Fruit fly (Drosophila melanogaster) whole organism, embryonic: Measurements from ENCODE around the gene CG32187.

Experiments used
- BtbVII ChIP-seq: fragments of 200-800 bp; sonication (Bioruptor generic); optimal IDR thresholded peaks from 3 replicates; lab custom pipeline; 2017; ENCODE audit warnings: missing biosample characterization, mild to moderate bottlenecking, missing genetic modification characterization
- CG10147 ChIP-seq: fragments of 200-800 bp; sonication (Bioruptor generic); optimal IDR thresholded peaks from 2 replicates; lab custom pipeline; 2019; ENCODE audit warnings: missing biosample characterization, mild to moderate bottlenecking, missing genetic modification characterization, moderate library complexity
- CG10267 ChIP-seq: fragments of 200-800 bp; sonication (Bioruptor generic); optimal IDR thresholded peaks from 2 replicates; lab custom pipeline; 2018; ENCODE audit warnings: missing biosample characterization, mild to moderate bottlenecking, missing genetic modification characterization, moderate library complexity
- CG11093 ChIP-seq: fragments of 200-800 bp; sonication (Bioruptor generic); IDR thresholded peaks from 3 replicates; pipeline ENCODE4 v1.3.6; 2022; ENCODE audit warnings: missing biosample characterization, missing genetic modification characterization
- CG11247 ChIP-seq: fragments of 200-800 bp; sonication (Bioruptor generic); IDR thresholded peaks from 2 replicates; pipeline ENCODE4 v1.3.6; 2022; ENCODE audit warnings: missing biosample characterization, missing genetic modification characterization
- CG12071 ChIP-seq: fragments of 200-800 bp; sonication (Bioruptor generic); optimal IDR thresholded peaks from 3 replicates; lab custom pipeline; 2018; ENCODE audit warnings: missing biosample characterization, mild to moderate bottlenecking, missing genetic modification characterization
- CG12219 ChIP-seq: fragments of 200-800 bp; sonication (Bioruptor generic); optimal IDR thresholded peaks from 3 replicates; lab custom pipeline; 2018; ENCODE audit warnings: missing biosample characterization, mild to moderate bottlenecking, missing genetic modification characterization
- CG12769 ChIP-seq: fragments of 200-800 bp; sonication (Bioruptor generic); optimal IDR thresholded peaks from 2 replicates; lab custom pipeline; 2019; ENCODE audit warnings: missing biosample characterization, mild to moderate bottlenecking, missing genetic modification characterization, moderate library complexity
- CG13775 ChIP-seq: fragments of 200-800 bp; sonication (Bioruptor generic); optimal IDR thresholded peaks from 3 replicates; lab custom pipeline; 2017; ENCODE audit warnings: missing biosample characterization, mild to moderate bottlenecking, missing genetic modification characterization
- CG17359 ChIP-seq: fragments of 200-800 bp; sonication (Bioruptor generic); optimal IDR thresholded peaks from 3 replicates; lab custom pipeline; 2018; ENCODE audit warnings: missing biosample characterization, mild to moderate bottlenecking, missing genetic modification characterization, moderate library complexity
- CG2875 ChIP-seq: fragments of 200-800 bp; sonication (Bioruptor generic); optimal IDR thresholded peaks from 2 replicates; lab custom pipeline; 2017; ENCODE audit warnings: missing biosample characterization, mild to moderate bottlenecking, missing genetic modification characterization, missing genetic modification reagents
- CG2889 ChIP-seq: fragments of 200-800 bp; sonication (Bioruptor generic); IDR thresholded peaks from 3 replicates; pipeline ENCODE4 v1.3.6; 2022; ENCODE audit warnings: missing biosample characterization, missing genetic modification characterization
- CG31441 ChIP-seq: fragments of 200-800 bp; sonication (Bioruptor generic); IDR thresholded peaks from 2 replicates; pipeline ENCODE4 v1.3.6; 2022; ENCODE audit warnings: missing biosample characterization, missing genetic modification characterization
- CG32532 ChIP-seq: fragments of 200-800 bp; sonication (Bioruptor generic); IDR thresholded peaks from 2 replicates; pipeline ENCODE4 v1.3.6; 2022; ENCODE audit warnings: missing biosample characterization, missing genetic modification characterization
- CG34224 ChIP-seq: fragments of 200-800 bp; sonication (Bioruptor generic); IDR thresholded peaks from 3 replicates; pipeline ENCODE4 v1.3.6; 2022; ENCODE audit warnings: missing biosample characterization, missing genetic modification characterization; ENCODE audit not compliant: partially characterized antibody
- CG5180 ChIP-seq: fragments of 200-800 bp; sonication (Bioruptor generic); optimal IDR thresholded peaks from 3 replicates; lab custom pipeline; 2017; ENCODE audit warnings: missing biosample characterization, missing genetic modification characterization, mild to moderate bottlenecking, moderate library complexity, missing genetic modification reagents
- CG5953 ChIP-seq: fragments of 200-800 bp; sonication (Bioruptor generic); IDR thresholded peaks from 2 replicates; pipeline ENCODE4 v1.3.6; 2022; ENCODE audit warnings: missing biosample characterization, missing genetic modification characterization
- CG6272 ChIP-seq: fragments of 200-800 bp; sonication (Bioruptor generic); IDR thresholded peaks from 2 replicates; pipeline ENCODE4 v1.3.6; 2022; ENCODE audit warnings: missing biosample characterization, missing genetic modification characterization
- CG7839 ChIP-seq: fragments of 200-800 bp; sonication (Bioruptor generic); optimal IDR thresholded peaks from 3 replicates; lab custom pipeline; 2018; ENCODE audit warnings: missing biosample characterization, mild to moderate bottlenecking, missing genetic modification characterization, moderate library complexity
- CG7928 ChIP-seq: fragments of 200-800 bp; sonication (Bioruptor generic); optimal IDR thresholded peaks from 2 replicates; lab custom pipeline; 2017; ENCODE audit warnings: missing biosample characterization, mild to moderate bottlenecking, missing genetic modification characterization
- CG8388 ChIP-seq: fragments of 200-800 bp; sonication (Bioruptor generic); optimal IDR thresholded peaks from 2 replicates; lab custom pipeline; 2019; ENCODE audit warnings: missing biosample characterization, mild to moderate bottlenecking, missing genetic modification characterization, moderate library complexity
- CG9437 ChIP-seq: fragments of 200-800 bp; sonication (Bioruptor generic); optimal IDR thresholded peaks from 2 replicates; lab custom pipeline; 2018; ENCODE audit warnings: missing biosample characterization, mild to moderate bottlenecking, missing genetic modification characterization
- CTCF ChIP-seq: fragments of 200-800 bp; sonication (Bioruptor generic); optimal IDR thresholded peaks from 2 replicates; lab custom pipeline; 2017; ENCODE audit warnings: missing biosample characterization, mild to moderate bottlenecking, missing genetic modification characterization, moderate library complexity
- CkIIα-i1 ChIP-seq: fragments of 200-800 bp; sonication (Bioruptor generic); IDR thresholded peaks from 2 replicates; pipeline ENCODE4 v1.3.6; 2022; ENCODE audit warnings: missing biosample characterization, missing genetic modification characterization
- HLHmδ ChIP-seq: fragments of 200-800 bp; sonication (Bioruptor generic); optimal IDR thresholded peaks from 2 replicates; lab custom pipeline; 2018; ENCODE audit warnings: missing biosample characterization, mild to moderate bottlenecking, missing genetic modification characterization, moderate library complexity
- Hmx ChIP-seq: fragments of 200-800 bp; sonication (Bioruptor generic); optimal IDR thresholded peaks from 2 replicates; lab custom pipeline; 2016; ENCODE audit warnings: missing biosample characterization, missing genetic modification characterization
- Hr3 ChIP-seq: fragments of 200-800 bp; sonication (Bioruptor generic); optimal IDR thresholded peaks from 3 replicates; lab custom pipeline; 2016; ENCODE audit warnings: missing biosample characterization, missing genetic modification characterization
- Hr78 ChIP-seq, 2 experiments: fragments of 200-800 bp in 1 of 2; fragments of >200 bp in 1 of 2; sonication (Bioruptor generic) in 1 of 2; optimal IDR thresholded peaks; 2 replicates each; lab custom pipeline; 2017 to 2019; ENCODE audit warnings: missing biosample characterization in 2 of 2, missing genetic modification characterization in 2 of 2, mild to moderate bottlenecking in 1 of 2, moderate library complexity in 1 of 2
- Lhr ChIP-seq: fragments of 200-800 bp; sonication (Bioruptor generic); optimal IDR thresholded peaks from 3 replicates; lab custom pipeline; 2017; ENCODE audit warnings: mild to moderate bottlenecking, missing biosample characterization, missing genetic modification reagents, missing genetic modification characterization
- Myb ChIP-seq: fragments of 200-800 bp; sonication (Bioruptor generic); optimal IDR thresholded peaks from 2 replicates; lab custom pipeline; 2016; ENCODE audit warnings: missing biosample characterization, missing genetic modification characterization
- NfI ChIP-seq: fragments of 200-800 bp; sonication (Bioruptor generic); optimal IDR thresholded peaks from 3 replicates; lab custom pipeline; 2018; ENCODE audit warnings: missing biosample characterization, mild to moderate bottlenecking, missing genetic modification characterization, moderate library complexity
- Ravus ChIP-seq: fragments of 200-800 bp; sonication (Bioruptor generic); IDR thresholded peaks from 2 replicates; pipeline ENCODE4 v1.3.6; 2022; ENCODE audit warnings: missing biosample characterization, missing genetic modification characterization
- Tbp ChIP-seq: fragments of >200 bp; optimal IDR thresholded peaks from 2 replicates; lab custom pipeline; 2018; ENCODE audit warnings: missing biosample characterization, missing genetic modification characterization
- Trl ChIP-seq, 3 experiments: fragments of >200 bp in 2 of 3; fragments of 200-800 bp in 1 of 3; sonication (Bioruptor generic) in 1 of 3; optimal IDR thresholded peaks; 2 replicates in 1 of 3; 3 replicates in 2 of 3; lab custom pipeline; 2016 to 2017; ENCODE audit warnings: missing biosample characterization in 1 of 3, missing genetic modification characterization in 1 of 3
- bab2 ChIP-seq: fragments of 200-800 bp; sonication (Bioruptor generic); optimal IDR thresholded peaks from 2 replicates; lab custom pipeline; 2016; ENCODE audit warnings: missing biosample characterization, missing genetic modification characterization
- bsh ChIP-seq, 2 experiments: fragments of 200-800 bp; sonication (Bioruptor generic); optimal IDR thresholded peaks; 2 replicates each; lab custom pipeline; 2017 to 2018; ENCODE audit warnings: mild to moderate bottlenecking in 2 of 2, missing biosample characterization in 2 of 2, missing genetic modification characterization in 2 of 2, moderate library complexity in 1 of 2
- dan ChIP-seq: fragments of 200-800 bp; sonication (Bioruptor generic); IDR thresholded peaks from 2 replicates; pipeline ENCODE4 v1.3.6; 2022; ENCODE audit warnings: missing biosample characterization, missing genetic modification characterization
- disco-r ChIP-seq: fragments of 200-800 bp; sonication (Bioruptor generic); optimal IDR thresholded peaks from 2 replicates; lab custom pipeline; 2016; ENCODE audit warnings: missing biosample characterization, missing genetic modification characterization
- exex ChIP-seq: fragments of 200-800 bp; sonication (Bioruptor generic); optimal IDR thresholded peaks from 4 replicates; lab custom pipeline; 2018; ENCODE audit warnings: missing biosample characterization, mild to moderate bottlenecking, missing genetic modification characterization, moderate library complexity
- fd64A ChIP-seq: fragments of 200-800 bp; sonication (Bioruptor generic); optimal IDR thresholded peaks from 3 replicates; lab custom pipeline; 2018; ENCODE audit warnings: missing biosample characterization, mild to moderate bottlenecking, missing genetic modification characterization
- h ChIP-seq: fragments of >200 bp; optimal IDR thresholded peaks from 2 replicates; lab custom pipeline; 2017
- ham ChIP-seq: fragments of 200-800 bp; sonication (Bioruptor generic); IDR thresholded peaks from 2 replicates; pipeline ENCODE4 v1.3.6; 2022; ENCODE audit warnings: missing biosample characterization, missing genetic modification characterization
- hbn ChIP-seq: fragments of 200-800 bp; sonication (Bioruptor generic); IDR thresholded peaks from 2 replicates; pipeline ENCODE4 v1.3.6; 2022; ENCODE audit warnings: missing biosample characterization, missing genetic modification characterization; ENCODE audit not compliant: partially characterized antibody
- jigr1 ChIP-seq: fragments of 200-800 bp; sonication (Bioruptor generic); IDR thresholded peaks from 3 replicates; pipeline ENCODE4 v1.3.6; 2022; ENCODE audit warnings: missing biosample characterization, missing genetic modification characterization
- ken ChIP-seq: fragments of 200-800 bp; sonication (Bioruptor generic); IDR thresholded peaks from 3 replicates; pipeline ENCODE4 v1.3.6; 2022; ENCODE audit warnings: missing biosample characterization, missing genetic modification characterization
- klu ChIP-seq: fragments of 200-800 bp; sonication (Bioruptor generic); IDR thresholded peaks from 2 replicates; pipeline ENCODE4 v1.3.6; 2022; ENCODE audit warnings: missing biosample characterization, missing genetic modification characterization
- lilli ChIP-seq: fragments of 200-800 bp; sonication (Bioruptor generic); optimal IDR thresholded peaks from 3 replicates; lab custom pipeline; 2016; ENCODE audit warnings: missing biosample characterization, missing genetic modification characterization
- nerfin-2 ChIP-seq: fragments of 200-800 bp; sonication (Bioruptor generic); IDR thresholded peaks from 2 replicates; pipeline ENCODE4 v1.3.6; 2022; ENCODE audit warnings: missing biosample characterization, missing genetic modification characterization; ENCODE audit not compliant: partially characterized antibody
- nmo ChIP-seq: fragments of 200-800 bp; sonication (Bioruptor generic); optimal IDR thresholded peaks from 2 replicates; lab custom pipeline; 2018; ENCODE audit warnings: missing biosample characterization, mild to moderate bottlenecking, missing genetic modification characterization, moderate library complexity
- so ChIP-seq: fragments of 200-800 bp; sonication (Bioruptor generic); IDR thresholded peaks from 3 replicates; pipeline ENCODE4 v1.3.6; 2022; ENCODE audit warnings: missing biosample characterization, missing genetic modification characterization
- stwl ChIP-seq: fragments of 200-800 bp; sonication (Bioruptor generic); optimal IDR thresholded peaks from 3 replicates; lab custom pipeline; 2018; ENCODE audit warnings: missing biosample characterization, mild to moderate bottlenecking, missing genetic modification characterization, moderate library complexity

CG32187 gene

DNA sequence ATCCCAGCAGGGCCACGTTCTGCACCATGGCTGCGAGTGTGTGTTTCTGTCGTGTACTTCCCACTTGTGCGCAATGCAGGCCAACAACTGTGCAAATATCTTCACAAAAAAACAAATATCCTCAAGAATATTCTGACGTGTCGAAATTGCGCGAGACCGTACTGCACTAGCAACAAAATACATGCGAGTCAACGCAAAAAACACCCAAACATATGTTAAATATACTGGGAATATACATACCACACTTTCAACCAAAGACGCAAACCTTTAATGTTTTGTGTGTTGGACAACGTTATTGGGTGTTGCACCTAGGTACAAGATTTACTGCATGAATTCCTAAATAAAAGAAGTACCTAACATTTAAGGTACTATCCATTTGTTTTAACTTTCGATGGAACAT is 4.1 kb downstream of the CG32187 start, which contains the start of gene NUCB1 (continued):
- TF ChIP-seq CG9437 (GFP tag; lab: Kevin White, UChicago) (no peak), stwl (tag; lab: Kevin White, UChicago) (peak; percentile 97), CG31441 (GFP tag; lab: Robert Waterston, UW) (no peak), CG7839 (no peak), Trl (optimal IDR thresholded peaks at IDR 0.05; lab: Kevin White, UChicago) (no peak), Trl (GFP tag; optimal IDR thresholded peaks at IDR 0.05; lab: Kevin White, UChicago) (peak; percentile 36), CG5953 (GFP tag; lab: Robert Waterston, UW) (no peak), CG7928 (GFP tag; lab: Kevin White, UChicago) (peak; percentile 0), nerfin-2 (GFP tag; lab: Robert Waterston, UW) (no peak), dan (GFP tag; lab: Robert Waterston, UW) (no peak), nmo (GFP tag; lab: Kevin White, UChicago) (peak; percentile 77), bsh (GFP tag; optimal IDR thresholded peaks at IDR 0.05; lab: Kevin White, UChicago) (peak in 1 of 2 experiments; percentile 32), BtbVII (GFP tag; lab: Kevin White, UChicago) (peak; percentile 34), CG11093 (no peak), HLHmδ (no peak), h (lab: Kevin White, UChicago) (no peak), CkIIα-i1 (no peak), jigr1 (GFP tag; lab: Robert Waterston, UW) (no peak), CTCF (GFP tag; lab: Kevin White, UChicago) (no peak), CG12219 (no peak), CG12769 (tag; lab: Kevin White, UChicago) (no peak), bab2 (GFP tag; lab: Kevin White, UChicago) (peak; percentile 16), CG32532 (peak; percentile 37; the same call in 1 of the 2 replicates), CG2889 (GFP tag; lab: Robert Waterston, UW) (no peak), CG5180 (GFP tag; lab: Kevin White, UChicago) (no peak), Tbp (no peak), CG6272 (GFP tag; lab: Robert Waterston, UW) (no peak), Hr3 (GFP tag; lab: Kevin White, UChicago) (peak; percentile 19), disco-r (peak; percentile 26), so (no peak), klu (GFP tag; lab: Robert Waterston, UW) (no peak), Hmx (GFP tag; lab: Kevin White, UChicago) (no peak), Myb (GFP tag; lab: Kevin White, UChicago) (peak; percentile 60), hbn (no peak), NfI (peak; percentile 64), CG34224 (GFP tag; lab: Robert Waterston, UW) (peak; percentile 21; the same call in 1 of the 3 replicates), Lhr (GFP tag; lab: Kevin White, UChicago) (peak; percentile 85), CG12071 (GFP tag; lab: Kevin White, UChicago) (no peak), lilli (GFP tag; lab: Kevin White, UChicago) (peak; percentile 56), CG2875 (GFP tag; lab: Kevin White, UChicago) (peak; percentile 17), CG8388 (GFP tag; lab: Kevin White, UChicago) (no peak), CG13775 (GFP tag; lab: Kevin White, UChicago) (no peak), CG10147 (GFP tag; lab: Kevin White, UChicago) (no peak), exex (tag; lab: Kevin White, UChicago) (no peak), Hr78 (GFP tag; optimal IDR thresholded peaks at IDR 0.05; lab: Kevin White, UChicago) (no peak), ken (GFP tag; lab: Robert Waterston, UW) (no peak), fd64A (GFP tag; lab: Kevin White, UChicago) (no peak), Ravus (GFP tag; lab: Robert Waterston, UW) (no peak), CG11247 (no peak), ham (GFP tag; lab: Robert Waterston, UW) (no peak), CG17359 (tag; lab: Kevin White, UChicago) (no peak), CG10267 (tag; lab: Kevin White, UChicago) (peak; percentile 95)
